Worm (Caenorhabditis elegans): Measurements from ENCODE around the gene ced-2.
A peak's percentile ranks its signal among the peaks of the same experiment; 100 is the strongest.

The ced-2 gene

DNA sequence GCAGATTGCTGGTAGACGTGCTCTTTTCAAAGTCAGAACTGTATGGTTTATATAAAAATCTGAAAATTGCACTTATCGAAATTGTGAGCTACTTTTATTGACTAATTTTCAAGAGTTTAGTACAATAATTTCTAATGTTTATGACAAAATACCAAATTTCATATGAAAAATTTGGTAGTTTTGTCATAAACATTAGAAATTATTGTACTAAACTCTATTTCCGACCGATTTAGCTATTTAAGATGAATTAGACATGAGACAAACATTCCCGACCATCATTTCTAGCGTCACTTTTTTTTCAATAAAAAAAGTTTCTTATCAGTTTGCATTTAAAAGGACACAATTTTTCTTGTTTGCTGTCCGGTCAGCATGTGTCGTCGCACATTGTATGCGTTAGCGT is 46.5 kb upstream of the ced-2 start, which contains the start of gene tag-244:
Gene tag-244, plus strand, starts transcription at position 301 of the 400 bp plus-strand sequence.
- TF ChIP-seq daf-8 (GFP tag; IDR thresholded peaks at IDR 0.05) (no peak), lim-7 (GFP tag; IDR thresholded peaks at IDR 0.05) (no peak), pqm-1 (tag; optimal IDR thresholded peaks at IDR 0.05) (peak; percentile 56), daf-16 (GFP tag; optimal IDR thresholded peaks at IDR 0.05) (no peak), daf-16 (tag; optimal IDR thresholded peaks at IDR 0.05) (peak; percentile 6), nhr-28 (tag; optimal IDR thresholded peaks at IDR 0.05) (peak; percentile 9)

DNA sequence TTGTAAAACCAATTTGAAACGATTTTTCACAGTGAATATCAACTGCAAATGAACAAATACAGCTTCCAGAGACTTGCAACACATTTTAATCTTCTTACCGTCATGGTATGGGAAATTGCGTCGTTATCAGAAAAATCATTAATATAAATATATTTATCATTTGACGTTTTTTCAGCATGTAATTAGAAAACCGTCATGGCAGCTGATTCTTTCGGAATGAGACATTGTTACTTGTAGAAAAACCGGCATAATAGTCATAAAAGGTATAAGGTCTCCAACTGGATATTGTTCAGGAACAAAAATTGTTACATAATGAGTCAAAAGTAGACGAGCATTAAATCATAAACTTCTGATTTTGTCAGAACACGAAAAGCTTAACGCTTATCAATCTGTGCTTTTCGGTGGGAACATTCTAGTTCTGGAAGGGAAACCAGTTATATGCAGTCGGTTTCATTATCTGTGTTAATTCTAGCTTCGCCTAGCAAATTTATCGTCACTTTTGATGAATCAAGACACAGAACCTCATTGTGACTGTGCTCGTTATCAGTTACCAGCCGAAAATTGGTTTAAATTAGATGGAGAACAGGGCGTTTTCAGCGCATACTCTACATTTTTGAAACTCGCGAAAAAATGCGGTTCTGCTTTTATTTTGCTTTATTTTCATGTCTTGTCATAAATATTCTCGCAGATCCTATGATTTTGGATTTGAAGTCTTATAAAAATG is 43.8 kb upstream of the ced-2 start, which contains the start of gene C34H4.2:
Gene C34H4.2, plus strand, starts transcription at position 558 of the 724 bp plus-strand sequence.
- no peak for TF ChIP-seq tag-97 (GFP tag; IDR thresholded peaks at IDR 0.05)
- TF ChIP-seq gei-8 (GFP tag; optimal IDR thresholded peaks at IDR 0.05): no peak
- no peak for TF ChIP-seq hlh-30 (tag; optimal IDR thresholded peaks at IDR 0.05; ENCODE audit: insufficient read depth)
- TF ChIP-seq pqm-1 (tag; optimal IDR thresholded peaks at IDR 0.05): peak; percentile 44
- TF ChIP-seq lin-29 (GFP tag; IDR thresholded peaks at IDR 0.05): no peak
- TF ChIP-seq egl-43 (GFP tag; IDR thresholded peaks at IDR 0.05): no peak
- no peak for TF ChIP-seq fkh-10 (GFP tag; optimal IDR thresholded peaks at IDR 0.05)
- TF ChIP-seq ceh-62 (tag; optimal IDR thresholded peaks at IDR 0.05): no peak
- no peak for TF ChIP-seq ztf-7 (tag; optimal IDR thresholded peaks at IDR 0.05)
- no peak for TF ChIP-seq madf-9 (GFP tag; conservative IDR thresholded peaks at IDR 0.05)
- peak; percentile 11; the same call in 1 of the 2 replicates for TF ChIP-seq dmd-6 (GFP tag; IDR thresholded peaks at IDR 0.05)
- no peak for TF ChIP-seq ceh-82 (tag; optimal IDR thresholded peaks at IDR 0.05)
- no peak for TF ChIP-seq ZK546.5 (tag; optimal IDR thresholded peaks at IDR 0.05)
- peak; percentile 62 for TF ChIP-seq nhr-28 (tag; optimal IDR thresholded peaks at IDR 0.05)
- peak; percentile 1 for TF ChIP-seq hlh-11 (tag; optimal IDR thresholded peaks at IDR 0.05)
- no peak for TF ChIP-seq pha-4 (GFP tag; IDR thresholded peaks at IDR 0.05)
- no peak for TF ChIP-seq pha-4 (tag; optimal IDR thresholded peaks at IDR 0.05)

DNA sequence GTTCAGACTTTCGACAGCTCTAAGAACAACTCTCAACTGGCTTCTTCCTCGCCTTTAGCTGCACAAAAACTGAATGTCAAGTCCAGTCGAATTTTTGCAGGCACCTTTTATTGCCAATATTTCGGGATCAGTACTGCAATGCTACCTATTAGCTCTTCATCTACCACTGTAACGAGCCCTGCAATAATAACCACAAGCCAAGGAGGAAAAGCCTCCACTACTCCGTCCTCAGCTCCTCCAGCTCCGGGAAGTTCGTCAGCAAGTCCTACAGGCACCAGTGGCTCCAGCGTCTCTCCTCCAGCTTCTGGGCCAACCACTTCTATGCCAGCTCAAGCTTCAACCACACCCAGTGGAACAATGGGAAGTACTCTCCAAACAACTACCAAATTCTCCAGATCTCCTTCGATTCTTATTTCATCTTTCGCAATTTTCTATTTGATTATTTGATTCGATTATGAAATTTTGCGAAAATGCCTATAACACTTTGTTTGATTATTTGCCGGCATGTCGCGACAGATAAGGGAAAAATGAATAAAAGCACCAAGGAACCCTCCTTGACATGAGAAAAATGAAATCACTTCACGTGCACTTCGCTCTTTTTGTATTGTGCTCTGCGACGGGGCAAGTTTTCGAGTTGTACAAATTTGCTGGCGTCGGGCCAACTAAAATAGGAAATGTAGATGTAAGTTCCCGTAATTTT is 41.9 kb upstream of the ced-2 start, which contains the start of gene C34H4.1:
Gene C34H4.1, plus strand, starts transcription at position 559 of the 700 bp plus-strand sequence.
- TF ChIP-seq mxl-2 (GFP tag; conservative IDR thresholded peaks at IDR 0.05) (no peak), dve-1 (tag; optimal IDR thresholded peaks at IDR 0.05; ENCODE audit: insufficient read depth) (peak; percentile 5), nhr-77 (tag; optimal IDR thresholded peaks at IDR 0.05) (peak; percentile 21), nhr-28 (tag; optimal IDR thresholded peaks at IDR 0.05) (peak; percentile 49), ceh-44 (GFP tag; IDR thresholded peaks at IDR 0.05) (no peak), unc-62 (GFP tag; optimal IDR thresholded peaks at IDR 0.05 in 1 of 2) (peak in 1 of 2 experiments; percentile 82), unc-62 (tag; optimal IDR thresholded peaks at IDR 0.05) (no peak), skn-1 (tag; optimal IDR thresholded peaks at IDR 0.05) (no peak), hlh-11 (tag; optimal IDR thresholded peaks at IDR 0.05) (peak; percentile 19), unc-39 (tag; optimal IDR thresholded peaks at IDR 0.05) (no peak), nhr-111 (GFP tag; optimal IDR thresholded peaks at IDR 0.05) (no peak), pqm-1 (tag; optimal IDR thresholded peaks at IDR 0.05) (peak; percentile 66), spr-1 (tag; optimal IDR thresholded peaks at IDR 0.05) (no peak), lin-13 (GFP tag; optimal IDR thresholded peaks at IDR 0.05) (no peak), tra-1 (GFP tag; IDR thresholded peaks at IDR 0.05) (no peak), nhr-237 (tag; optimal IDR thresholded peaks at IDR 0.05) (no peak), daf-16 (GFP tag; optimal IDR thresholded peaks at IDR 0.05) (no peak), daf-16 (tag; optimal IDR thresholded peaks at IDR 0.05) (peak; percentile 46), aha-1 (tag) (peak; percentile 53), set-16 (GFP tag; IDR thresholded peaks at IDR 0.05) (peak; percentile 28; the same call in 1 of the 2 replicates), dmd-6 (GFP tag; IDR thresholded peaks at IDR 0.05) (peak; percentile 50; the same call in 1 of the 2 replicates), mes-2 (tag; optimal IDR thresholded peaks at IDR 0.05; ENCODE audit: poor library complexity, severe bottlenecking) (no peak)
